Worm (Caenorhabditis elegans): ENCODE measurements around the gene F10E9.4.

ce11 chrIII:8322645-8323213 lies 14.4 kb downstream of the F10E9.4 start, which contains the start of gene F10E9.1:
- no peak for TF ChIP-seq ama-1 (optimal IDR thresholded peaks at IDR 0.05)
- TF ChIP-seq ets-7 (tag; optimal IDR thresholded peaks at IDR 0.05): no peak
- no peak for TF ChIP-seq pes-1 (GFP tag; IDR thresholded peaks at IDR 0.05)
- TF ChIP-seq scrt-1 (GFP tag; IDR thresholded peaks at IDR 0.05): no peak
- TF ChIP-seq hmbx-1 (tag; optimal IDR thresholded peaks at IDR 0.05): no peak
- no peak for TF ChIP-seq tbx-11 (GFP tag; IDR thresholded peaks at IDR 0.05)
- no peak for TF ChIP-seq B0310.2 (tag; optimal IDR thresholded peaks at IDR 0.05)
- no peak for TF ChIP-seq hmg-4 (GFP tag; optimal IDR thresholded peaks at IDR 0.05)
- TF ChIP-seq flt-1 (GFP tag; IDR thresholded peaks at IDR 0.05): no peak
- no peak for TF ChIP-seq tra-4 (tag; optimal IDR thresholded peaks at IDR 0.05)
- TF ChIP-seq tbx-37 (GFP tag; conservative IDR thresholded peaks at IDR 0.05): no peak

Data from whole organism, early embryonic.